Worm (Caenorhabditis elegans) whole organism, L4 larva: Measurements from ENCODE around the gene col-43.
A peak's percentile ranks its signal among the peaks of the same experiment; 100 is the strongest.

Experiments
- D1046.2 ChIP-seq: fragments of 200-800 bp; sonication (Bioruptor generic); IDR thresholded peaks from 2 replicates; pipeline ENCODE4 v1.3.6; 2022; ENCODE audit warnings: missing genetic modification characterization, missing compliant biosample characterization
- F26F4.8 ChIP-seq: fragments of 200-800 bp; sonication (Bioruptor generic); conservative IDR thresholded peaks from 2 replicates; pipeline ENCODE4 v1.3.6; 2022; ENCODE audit warnings: missing genetic modification characterization, missing compliant biosample characterization
- R02D3.7 ChIP-seq: fragments of 150-350 bp; sonication (generic microtip); optimal IDR thresholded peaks from 3 replicates; lab custom pipeline; 2014; ENCODE audit warnings: missing biosample characterization, missing genetic modification characterization
- Y5F2A.4 ChIP-seq: fragments of 200-800 bp; sonication (Bioruptor generic); optimal IDR thresholded peaks from 2 replicates; lab custom pipeline; 2018; ENCODE audit warnings: mild to moderate bottlenecking, missing genetic modification characterization, missing compliant biosample characterization
- aha-1 ChIP-seq: fragments of 150-350 bp; peaks from one replicate; lab custom pipeline; 2014; ENCODE audit warnings: missing biosample characterization, missing genetic modification characterization
- aly-2 ChIP-seq: sonication (generic microtip); optimal IDR thresholded peaks from 2 replicates; lab custom pipeline; 2018; ENCODE audit warnings: missing biosample characterization, missing genetic modification characterization
- arid-1 ChIP-seq: fragments of 200-800 bp; sonication (Bioruptor generic); conservative IDR thresholded peaks from 2 replicates; pipeline ENCODE4 v1.3.6; 2022; ENCODE audit warnings: missing genetic modification reagents, missing genetic modification characterization, missing compliant biosample characterization
- ceh-20 ChIP-seq: fragments of 200-800 bp; sonication (Bioruptor generic); IDR thresholded peaks from 2 replicates; pipeline ENCODE4 v1.3.6; 2022; ENCODE audit warnings: missing genetic modification reagents, missing genetic modification characterization, missing compliant biosample characterization
- ceh-28 ChIP-seq: fragments of 150-350 bp; optimal IDR thresholded peaks from 2 replicates; lab custom pipeline; 2014; ENCODE audit warnings: missing biosample characterization, missing genetic modification reagents, missing genetic modification characterization
- ceh-62 ChIP-seq: sonication (generic microtip); optimal IDR thresholded peaks from 2 replicates; lab custom pipeline; 2017; ENCODE audit warnings: missing biosample characterization, missing genetic modification characterization
- ces-1 ChIP-seq: fragments of 150-350 bp; sonication (generic microtip); optimal IDR thresholded peaks from 4 replicates; lab custom pipeline; 2014; ENCODE audit warnings: missing biosample characterization, missing genetic modification reagents, missing genetic modification characterization
- dmd-8 ChIP-seq: fragments of 200-800 bp; sonication (Bioruptor generic); IDR thresholded peaks from 2 replicates; pipeline ENCODE4 v1.3.6; 2022; ENCODE audit warnings: missing genetic modification characterization, missing compliant biosample characterization
- dmd-9 ChIP-seq: fragments of 200-800 bp; sonication (Bioruptor generic); IDR thresholded peaks from 2 replicates; pipeline ENCODE4 v1.3.6; 2022; ENCODE audit warnings: missing genetic modification reagents, missing genetic modification characterization, missing compliant biosample characterization
- dve-1 ChIP-seq: sonication (generic microtip); optimal IDR thresholded peaks from 2 replicates; lab custom pipeline; 2017; ENCODE audit warnings: antibody characterized with exemption, mild to moderate bottlenecking, missing genetic modification characterization, missing compliant biosample characterization; ENCODE audit not compliant: insufficient read depth
- egl-43 ChIP-seq: fragments of 200-800 bp; sonication (Bioruptor generic); IDR thresholded peaks from 2 replicates; pipeline ENCODE4 v1.3.6; 2022; ENCODE audit warnings: missing genetic modification reagents, missing genetic modification characterization, missing compliant biosample characterization
- hif-1 ChIP-seq, 2 experiments: sonication (generic microtip); optimal IDR thresholded peaks; 2 replicates each; lab custom pipeline; 2016 to 2017; ENCODE audit warnings: missing compliant biosample characterization in 2 of 2, missing genetic modification characterization in 2 of 2, missing genetic modification reagents in 2 of 2, missing genotype in 2 of 2, mild to moderate bottlenecking in 1 of 2
- hlh-11 ChIP-seq: fragments of 200-800 bp; sonication (Bioruptor generic); optimal IDR thresholded peaks from 2 replicates; lab custom pipeline; 2018; ENCODE audit warnings: mild to moderate bottlenecking, missing genetic modification characterization, missing compliant biosample characterization
- hmg-1.1 ChIP-seq: fragments of 200-800 bp; sonication (Bioruptor generic); IDR thresholded peaks from 2 replicates; pipeline ENCODE4 v1.3.6; 2022; ENCODE audit warnings: missing genetic modification reagents, missing genetic modification characterization, missing compliant biosample characterization
- lim-7 ChIP-seq: fragments of 200-800 bp; sonication (Bioruptor generic); IDR thresholded peaks from 2 replicates; pipeline ENCODE4 v1.3.6; 2022; ENCODE audit warnings: missing genetic modification characterization, missing compliant biosample characterization
- lin-29 ChIP-seq: fragments of 200-800 bp; sonication (Bioruptor generic); IDR thresholded peaks from 2 replicates; pipeline ENCODE4 v1.3.6; 2022; ENCODE audit warnings: missing genetic modification reagents, missing genetic modification characterization, missing compliant biosample characterization
- lin-38 ChIP-seq: fragments of 200-800 bp; sonication (Bioruptor generic); IDR thresholded peaks from 2 replicates; pipeline ENCODE4 v1.3.6; 2022; ENCODE audit warnings: missing genetic modification reagents, missing genetic modification characterization, missing compliant biosample characterization
- madf-5 ChIP-seq, 2 experiments: fragments of 200-800 bp; sonication (Bioruptor generic); IDR thresholded peaks; 2 replicates each; pipeline ENCODE4 v1.3.6; 2022; ENCODE audit warnings: missing compliant biosample characterization in 2 of 2, missing genetic modification characterization in 2 of 2
- mdt-29 ChIP-seq: fragments of 200-800 bp; sonication (Bioruptor generic); IDR thresholded peaks from 2 replicates; pipeline ENCODE4 v1.3.6; 2022; ENCODE audit warnings: missing genetic modification reagents, missing genetic modification characterization, missing compliant biosample characterization
- mep-1 ChIP-seq: fragments of 150-350 bp; sonication (generic microtip); optimal IDR thresholded peaks from 3 replicates; lab custom pipeline; 2014; ENCODE audit warnings: missing biosample characterization, missing genetic modification characterization
- mes-2 ChIP-seq: sonication (generic microtip); optimal IDR thresholded peaks from 2 replicates; lab custom pipeline; 2016; ENCODE audit warnings: missing genotype, mild to moderate bottlenecking, missing genetic modification characterization, missing compliant biosample characterization; ENCODE audit not compliant: poor library complexity, severe bottlenecking
- mxl-3 ChIP-seq: fragments of 200-800 bp; sonication (Bioruptor generic); optimal IDR thresholded peaks from 2 replicates; lab custom pipeline; 2018; ENCODE audit warnings: mild to moderate bottlenecking, missing genetic modification characterization, missing compliant biosample characterization
- nhr-102 ChIP-seq: sonication (generic microtip); optimal IDR thresholded peaks from 2 replicates; lab custom pipeline; 2016; ENCODE audit warnings: mild to moderate bottlenecking, missing genetic modification characterization, moderate library complexity, missing compliant biosample characterization
- nhr-11 ChIP-seq: fragments of 150-350 bp; optimal IDR thresholded peaks from 2 replicates; lab custom pipeline; 2014; ENCODE audit warnings: missing biosample characterization, missing genetic modification characterization
- nhr-111 ChIP-seq: fragments of 200-800 bp; sonication (Bioruptor generic); optimal IDR thresholded peaks from 2 replicates; lab custom pipeline; 2018; ENCODE audit warnings: mild to moderate bottlenecking, missing genetic modification characterization, missing compliant biosample characterization
- nhr-237 ChIP-seq: sonication (generic microtip); optimal IDR thresholded peaks from 2 replicates; lab custom pipeline; 2017; ENCODE audit warnings: missing biosample characterization, missing genetic modification characterization
- nhr-28 ChIP-seq: fragments of 150-350 bp; optimal IDR thresholded peaks from 2 replicates; lab custom pipeline; 2014; ENCODE audit warnings: missing biosample characterization, missing genetic modification characterization
- nhr-42 ChIP-seq: fragments of 200-800 bp; sonication (Bioruptor generic); IDR thresholded peaks from 2 replicates; pipeline ENCODE4 v1.3.6; 2022; ENCODE audit warnings: missing genetic modification characterization, missing compliant biosample characterization
- nhr-48 ChIP-seq: sonication (generic microtip); optimal IDR thresholded peaks from 2 replicates; lab custom pipeline; 2016; ENCODE audit warnings: mild to moderate bottlenecking, missing genetic modification characterization, missing compliant biosample characterization
- nhr-76 ChIP-seq: fragments of 150-350 bp; optimal IDR thresholded peaks from 2 replicates; lab custom pipeline; 2014; ENCODE audit warnings: missing biosample characterization, missing genetic modification characterization
- rbr-2 ChIP-seq: sonication (generic microtip); optimal IDR thresholded peaks from 2 replicates; lab custom pipeline; 2016; ENCODE audit warnings: missing genotype, missing genetic modification characterization, missing compliant biosample characterization
- set-16 ChIP-seq: fragments of 200-800 bp; sonication (Bioruptor generic); IDR thresholded peaks from 2 replicates; pipeline ENCODE4 v1.3.6; 2022; ENCODE audit warnings: missing genetic modification reagents, missing genetic modification characterization, missing compliant biosample characterization
- unc-130 ChIP-seq: sonication (generic microtip); optimal IDR thresholded peaks from 2 replicates; lab custom pipeline; 2016; ENCODE audit warnings: missing genetic modification reagents, missing genetic modification characterization, missing compliant biosample characterization
- unc-62 ChIP-seq, 3 experiments: fragments of 150-350 bp in 1 of 3; sonication (generic microtip); optimal IDR thresholded peaks in 2 of 3; peaks in 1 of 3; 1 replicate in 1 of 3; 2 replicates in 2 of 3; lab custom pipeline; 2014 to 2017; ENCODE audit warnings: missing biosample characterization in 3 of 3, missing genetic modification characterization in 3 of 3, missing genetic modification reagents in 3 of 3, missing genotype in 1 of 3
- vab-7 ChIP-seq: fragments of 200-800 bp; sonication (Bioruptor generic); IDR thresholded peaks from 2 replicates; pipeline ENCODE4 v1.3.6; 2022; ENCODE audit warnings: missing genetic modification reagents, missing genetic modification characterization, missing compliant biosample characterization
- zfp-3 ChIP-seq: fragments of 200-800 bp; sonication (Bioruptor generic); conservative IDR thresholded peaks from 2 replicates; pipeline ENCODE4 v1.3.6; 2022; ENCODE audit warnings: missing genetic modification reagents, missing genetic modification characterization, missing compliant biosample characterization
- zip-11 ChIP-seq: fragments of 200-800 bp; sonication (Bioruptor generic); IDR thresholded peaks from 2 replicates; pipeline ENCODE4 v1.3.6; 2022; ENCODE audit warnings: missing genetic modification characterization, missing compliant biosample characterization
- zip-2 ChIP-seq: fragments of 150-350 bp; optimal IDR thresholded peaks from 2 replicates; lab custom pipeline; 2014; ENCODE audit warnings: missing biosample characterization, missing genetic modification characterization

Gene col-43

DNA sequence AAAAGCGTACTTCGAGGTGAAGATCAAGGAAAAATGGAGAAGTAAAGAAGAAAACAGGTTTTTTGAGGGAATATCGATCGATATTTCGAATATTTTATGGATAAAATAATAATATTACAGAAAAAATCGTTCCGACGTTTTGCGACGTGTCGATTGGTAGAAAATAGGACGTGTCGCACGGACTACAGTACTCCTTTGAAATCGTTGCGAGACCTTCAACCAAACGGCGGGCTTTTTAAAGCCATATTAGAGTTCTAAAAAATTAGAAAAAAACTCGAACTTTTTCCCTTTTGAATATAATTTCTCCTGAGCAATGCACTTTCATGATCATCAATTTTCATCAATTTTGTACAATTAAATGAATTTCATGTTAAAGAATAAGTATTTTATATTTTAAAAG is 40.6 kb downstream of the col-43 start, which contains the start of gene Y97E10AR.4:
Gene Y97E10AR.4 (minus strand): TSS at position 131 of the 400 bp plus-strand sequence.
- TF ChIP-seq zip-2 (tag; lab: Kevin White, UChicago): no peak
- peak; percentile 26 for TF ChIP-seq mep-1 (tag; lab: Kevin White, UChicago)
- no peak for TF ChIP-seq nhr-111 (GFP tag; lab: Kevin White, UChicago)
- no peak for TF ChIP-seq zfp-3 (GFP tag; lab: Robert Waterston, UW)
- TF ChIP-seq aly-2 (tag; lab: Kevin White, UChicago): no peak
- TF ChIP-seq mes-2 (tag; lab: Kevin White, UChicago): peak; percentile 7
- TF ChIP-seq madf-5 (GFP tag; IDR thresholded peaks at IDR 0.05; lab: Robert Waterston, UW): no peak
- no peak for TF ChIP-seq aha-1 (tag; lab: Kevin White, UChicago)
- TF ChIP-seq Y5F2A.4 (GFP tag; lab: Kevin White, UChicago): no peak
- TF ChIP-seq ceh-62 (tag; lab: Kevin White, UChicago): no peak

DNA sequence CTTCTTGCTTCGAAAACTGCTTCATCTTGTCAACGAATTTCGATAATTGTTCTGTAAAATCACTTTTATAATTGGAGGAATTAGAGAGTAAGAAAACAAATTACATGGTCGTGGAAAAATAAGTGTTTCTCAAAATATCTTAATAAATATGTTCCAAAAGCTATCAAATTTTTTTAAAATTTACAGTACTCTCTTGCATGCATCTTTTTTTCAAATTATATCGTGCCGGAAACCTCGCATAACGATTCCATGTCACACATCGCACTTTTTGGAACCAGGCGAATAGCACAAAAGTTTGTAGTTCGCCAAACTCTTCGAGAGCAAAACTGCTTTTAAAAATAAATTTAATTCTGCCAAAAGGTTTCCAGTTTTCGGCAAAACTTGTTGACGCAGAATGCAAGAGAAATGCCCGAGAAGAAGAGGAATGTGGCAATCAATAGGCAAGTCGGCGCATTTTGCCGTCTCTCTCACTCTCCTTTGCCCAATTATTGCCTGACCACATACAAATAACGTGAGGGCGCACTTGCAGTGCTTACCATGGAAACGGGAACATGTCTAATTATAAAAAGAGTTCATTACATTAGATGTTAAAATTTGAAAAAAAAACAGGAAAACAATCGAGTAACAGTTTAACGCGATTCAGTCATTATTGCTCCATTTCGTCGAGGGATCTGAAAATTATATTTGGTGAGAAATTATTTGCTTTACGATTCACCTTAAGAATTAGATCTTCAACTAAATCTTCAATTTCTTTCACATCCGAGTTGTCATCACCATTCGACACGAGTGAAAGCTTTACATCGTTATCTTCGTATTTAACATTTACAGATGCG is 43.0 kb downstream of the col-43 start, which contains the start of gene Y97E10AR.3:
Gene Y97E10AR.3 (minus strand): TSS at position 51 of the 833 bp plus-strand sequence.
- no peak for TF ChIP-seq lin-38 (GFP tag; lab: Robert Waterston, UW)
- peak; percentile 95 for TF ChIP-seq aha-1 (tag; lab: Kevin White, UChicago)
- no peak for TF ChIP-seq ceh-20 (GFP tag; lab: Robert Waterston, UW)
- TF ChIP-seq rbr-2 (tag; lab: Kevin White, UChicago): no peak
- peak in 1 of 2 experiments; percentile 95 for TF ChIP-seq unc-62 (GFP tag; optimal IDR thresholded peaks at IDR 0.05 in 1 of 2; lab: Kevin White, UChicago)
- TF ChIP-seq unc-62 (tag; optimal IDR thresholded peaks at IDR 0.05; lab: Kevin White, UChicago): no peak
- no peak for TF ChIP-seq zip-11 (GFP tag; lab: Robert Waterston, UW)

DNA sequence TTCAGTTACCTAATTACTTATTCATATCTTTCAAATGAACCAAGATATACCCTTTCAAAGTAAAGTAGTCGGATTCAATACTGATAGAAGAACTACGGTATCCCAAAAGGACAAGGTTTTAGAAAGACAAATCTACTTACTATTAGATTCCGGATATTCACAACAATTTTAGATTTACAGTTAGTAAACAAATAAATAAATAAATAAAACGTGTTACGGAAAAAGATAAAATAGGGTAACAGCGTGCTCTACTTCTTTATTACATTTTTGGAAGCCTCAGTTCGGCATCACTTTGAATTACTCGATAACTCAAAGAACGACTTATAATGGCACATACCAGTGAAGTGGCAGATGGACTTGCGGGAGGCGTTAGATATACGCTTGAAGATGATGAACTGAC is 45.7 kb downstream of the col-43 start, which contains the start of gene Y97E10AR.8:
Gene Y97E10AR.8 (plus strand): TSS at position 301 of the 400 bp plus-strand sequence.
- no peak for TF ChIP-seq nhr-42 (GFP tag; lab: Robert Waterston, UW)
- no peak for TF ChIP-seq nhr-28 (tag; lab: Kevin White, UChicago)
- TF ChIP-seq dmd-9: no peak
- TF ChIP-seq nhr-76 (tag; lab: Kevin White, UChicago): no peak
- TF ChIP-seq D1046.2 (GFP tag; lab: Robert Waterston, UW): no peak
- no peak for TF ChIP-seq nhr-237 (tag; lab: Kevin White, UChicago)

DNA sequence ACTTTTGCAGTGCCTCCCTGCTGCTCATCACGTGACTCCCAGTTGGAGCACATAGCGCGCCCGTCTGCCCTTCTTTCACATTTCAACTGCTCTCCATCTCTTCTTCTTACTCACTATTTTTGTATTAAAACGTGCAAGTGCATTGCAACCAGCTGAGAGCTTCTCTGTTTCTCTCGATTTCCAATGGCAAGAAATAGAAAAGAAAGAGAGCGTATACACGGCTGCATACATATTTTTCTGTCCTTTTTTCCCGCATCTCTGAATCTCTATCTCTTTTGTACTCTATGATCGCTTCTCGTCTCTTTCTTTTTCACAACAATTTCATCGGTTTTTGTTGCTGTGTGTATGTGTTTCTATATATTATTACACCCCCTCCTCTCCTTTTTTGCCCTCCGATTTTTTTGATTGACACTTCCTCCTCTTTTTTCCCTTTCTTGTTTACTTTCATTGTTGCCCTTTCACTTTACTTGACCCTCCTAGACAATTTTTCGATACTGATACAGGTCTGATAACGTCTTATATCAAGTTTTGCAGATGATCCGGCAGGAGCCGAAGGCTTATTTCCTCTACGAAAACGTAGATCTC is 49.7 kb downstream of the col-43 start, which contains the start of gene Y97E10AR.1:
Gene Y97E10AR.1 (plus strand): TSS at position 535 of the 585 bp plus-strand sequence.
- TF ChIP-seq nhr-11 (peak; percentile 58), set-16 (no peak), hlh-11 (tag; lab: Kevin White, UChicago) (peak; percentile 97), mdt-29 (GFP tag; lab: Robert Waterston, UW) (no peak), unc-130 (GFP tag; lab: Kevin White, UChicago) (no peak), vab-7 (GFP tag; lab: Robert Waterston, UW) (no peak), dve-1 (peak; percentile 73), F26F4.8 (GFP tag; lab: Robert Waterston, UW) (no peak), R02D3.7 (tag; lab: Kevin White, UChicago) (no peak), mxl-3 (GFP tag; lab: Kevin White, UChicago) (peak; percentile 75), nhr-48 (tag; lab: Kevin White, UChicago) (peak; percentile 86), lin-29 (no peak), egl-43 (GFP tag; lab: Robert Waterston, UW) (no peak), mes-2 (tag; lab: Kevin White, UChicago) (peak; percentile 42), arid-1 (GFP tag; lab: Robert Waterston, UW) (no peak), dmd-8 (no peak), hif-1 (tag; optimal IDR thresholded peaks at IDR 0.05; lab: Kevin White, UChicago) (peak in 1 of 2 experiments; percentile 78), lim-7 (GFP tag; lab: Robert Waterston, UW) (no peak), mep-1 (tag; lab: Kevin White, UChicago) (peak; percentile 84), nhr-102 (tag; lab: Kevin White, UChicago) (no peak), dmd-9 (no peak), hmg-1.1 (GFP tag; lab: Robert Waterston, UW) (peak; percentile 85), ces-1 (GFP tag; lab: Kevin White, UChicago) (no peak), ceh-28 (tag; lab: Kevin White, UChicago) (no peak), nhr-111 (GFP tag; lab: Kevin White, UChicago) (no peak)
